Fruit fly (Drosophila melanogaster) whole organism, wandering third instar larva: ENCODE data around the gene ClpX.

Experiments used
- Abd-B ChIP-seq: fragments of >200 bp; optimal IDR thresholded peaks from 2 replicates; lab custom pipeline; 2017; ENCODE audit warnings: missing biosample characterization, missing genetic modification characterization
- h ChIP-seq: fragments of 200-800 bp; sonication (Bioruptor generic); optimal IDR thresholded peaks from 3 replicates; lab custom pipeline; 2016; ENCODE audit warnings: missing biosample characterization, mild to moderate bottlenecking, missing genetic modification characterization
- usp ChIP-seq: fragments of >200 bp; optimal IDR thresholded peaks from 2 replicates; lab custom pipeline; 2017; ENCODE audit warnings: missing biosample characterization, missing genetic modification characterization

- TF ChIP-seq h (GFP tag; lab: Kevin White, UChicago) (peak; percentile 57), Abd-B (GFP tag; lab: Kevin White, UChicago) (no peak), usp (no peak)
These were observed 44.0 kb downstream of the ClpX start for dm6 chr3R:19859370-19860033.
